Worm (Caenorhabditis elegans) whole organism, L2 larva: ENCODE results near the gene M60.4.

Source experiments
- C34F6.9 ChIP-seq: fragments of 150-350 bp; optimal IDR thresholded peaks from 2 replicates; lab custom pipeline; 2014; ENCODE audit warnings: missing biosample characterization, missing genetic modification characterization
- crh-2 ChIP-seq: sonication (generic microtip); optimal IDR thresholded peaks from 2 replicates; lab custom pipeline; 2017; ENCODE audit warnings: missing biosample characterization, missing genetic modification characterization
- lin-11 ChIP-seq: fragments of 150-350 bp; sonication (generic microtip); optimal IDR thresholded peaks from 2 replicates; lab custom pipeline; 2014; ENCODE audit warnings: missing biosample characterization, missing genetic modification characterization, inconsistent platforms, mixed read lengths
- nhr-237 ChIP-seq: fragments of 150-350 bp; optimal IDR thresholded peaks from 2 replicates; lab custom pipeline; 2014; ENCODE audit warnings: missing biosample characterization, missing genetic modification characterization
- ztf-1 ChIP-seq: fragments of 200-800 bp; sonication (Bioruptor generic); conservative IDR thresholded peaks from 2 replicates; pipeline ENCODE4 v1.3.6; 2022; ENCODE audit warnings: missing genetic modification characterization, missing compliant biosample characterization
- ztf-4 ChIP-seq: fragments of 150-350 bp; optimal IDR thresholded peaks from 2 replicates; lab custom pipeline; 2014; ENCODE audit warnings: missing biosample characterization, missing genetic modification characterization

ce11 chrX:8243116-8243515 lies 7.0 kb upstream of the M60.4 start:
- TF ChIP-seq C34F6.9 (tag; lab: Kevin White, UChicago) (no peak), ztf-4 (tag; lab: Kevin White, UChicago) (no peak), ztf-1 (GFP tag; lab: Robert Waterston, UW) (no peak), nhr-237 (tag; lab: Kevin White, UChicago) (no peak), lin-11 (tag; lab: Kevin White, UChicago) (no peak), crh-2 (tag; lab: Kevin White, UChicago) (peak; percentile 45)
